Worm (Caenorhabditis elegans) whole organism, young adult: ENCODE results near the gene ckb-3.

ENCODE experiments used
- C17E4.6 ChIP-seq: fragments of 200-800 bp; sonication (Bioruptor generic); IDR thresholded peaks from 2 replicates; pipeline ENCODE4 v1.3.6; 2022; ENCODE audit warnings: missing genetic modification reagents, missing genetic modification characterization, missing compliant biosample characterization
- F57A8.1 ChIP-seq: fragments of 200-800 bp; sonication (Bioruptor generic); optimal IDR thresholded peaks from 2 replicates; lab custom pipeline; 2018; ENCODE audit warnings: mild to moderate bottlenecking, missing genetic modification characterization, moderate library complexity, missing compliant biosample characterization
- T07F8.4 ChIP-seq: sonication (generic microtip); optimal IDR thresholded peaks from 2 replicates; lab custom pipeline; 2016; ENCODE audit warnings: mild to moderate bottlenecking, missing genetic modification characterization, moderate library complexity, missing compliant biosample characterization
- T26A5.8 ChIP-seq: sonication (generic microtip); optimal IDR thresholded peaks from 2 replicates; lab custom pipeline; 2016; ENCODE audit warnings: missing genetic modification characterization, missing compliant biosample characterization
- ZK185.1 ChIP-seq: sonication (generic microtip); optimal IDR thresholded peaks from 2 replicates; lab custom pipeline; 2016; ENCODE audit warnings: mild to moderate bottlenecking, missing genetic modification characterization, missing compliant biosample characterization; ENCODE audit not compliant: poor library complexity, severe bottlenecking
- dpff-1 ChIP-seq: sonication (generic microtip); optimal IDR thresholded peaks from 2 replicates; lab custom pipeline; 2017; ENCODE audit warnings: mild to moderate bottlenecking, missing genetic modification characterization, missing compliant biosample characterization
- hmg-1.2 ChIP-seq: fragments of 200-800 bp; sonication (Bioruptor generic); IDR thresholded peaks from 2 replicates; pipeline ENCODE4 v1.3.6; 2022; ENCODE audit warnings: missing genetic modification reagents, missing genetic modification characterization, missing compliant biosample characterization
- madf-3 ChIP-seq: fragments of 200-800 bp; sonication (Bioruptor generic); IDR thresholded peaks from 2 replicates; pipeline ENCODE4 v1.3.6; 2022; ENCODE audit warnings: missing genetic modification reagents, missing genetic modification characterization, missing compliant biosample characterization
- nfyb-1 ChIP-seq: fragments of 200-800 bp; sonication (Bioruptor generic); IDR thresholded peaks from 2 replicates; pipeline ENCODE4 v1.3.6; 2022; ENCODE audit warnings: missing genetic modification reagents, missing genetic modification characterization, missing compliant biosample characterization
- nhr-179 ChIP-seq: sonication (generic microtip); optimal IDR thresholded peaks from 2 replicates; lab custom pipeline; 2016; ENCODE audit warnings: mild to moderate bottlenecking, missing genetic modification characterization, missing compliant biosample characterization
- repo-1 ChIP-seq: sonication (generic microtip); optimal IDR thresholded peaks from 2 replicates; lab custom pipeline; 2017; ENCODE audit warnings: mild to moderate bottlenecking, missing genetic modification characterization, missing compliant biosample characterization
- snpc-4 ChIP-seq, 5 experiments: fragments of 150-350 bp in 1 of 5; sonication (generic microtip) in 4 of 5; optimal IDR thresholded peaks; 2 replicates each; lab custom pipeline; 2014 to 2018; ENCODE audit warnings: missing genetic modification characterization in 5 of 5, missing biosample characterization in 3 of 5, antibody characterized with exemption in 2 of 5, mild to moderate bottlenecking in 2 of 5, missing compliant biosample characterization in 2 of 5, missing genotype in 2 of 5, moderate library complexity in 2 of 5, missing genetic modification reagents in 1 of 5
- unc-130 ChIP-seq: sonication (generic microtip); optimal IDR thresholded peaks from 2 replicates; lab custom pipeline; 2016; ENCODE audit warnings: missing genetic modification reagents, missing genetic modification characterization, missing compliant biosample characterization
- unc-62 ChIP-seq: fragments of 150-350 bp; optimal IDR thresholded peaks from 2 replicates; lab custom pipeline; 2014; ENCODE audit warnings: missing biosample characterization, missing genetic modification reagents, missing genetic modification characterization

DNA sequence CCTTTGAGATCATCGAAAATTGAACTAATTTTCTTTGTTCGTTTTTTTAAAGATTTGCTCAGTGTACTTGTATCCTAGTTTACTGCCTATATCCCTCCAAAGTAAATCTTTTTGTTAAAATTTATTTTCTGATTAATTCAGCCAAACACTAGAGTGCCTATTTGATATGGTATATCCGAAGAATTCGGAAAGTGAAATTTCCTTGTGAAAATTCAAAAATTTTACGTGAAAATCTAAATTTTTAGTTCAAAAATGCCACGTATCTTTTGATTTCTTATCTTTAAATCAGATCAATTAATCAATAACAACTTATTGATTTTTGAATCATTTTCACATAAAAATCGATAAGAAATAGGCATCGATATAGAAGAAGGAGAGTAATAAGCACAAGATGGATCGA lies 27.8 kb downstream of the ckb-3 start, which contains the start of gene R07E5.6:
- TF ChIP-seq madf-3 (GFP tag; lab: Robert Waterston, UW) (no peak), C17E4.6 (GFP tag; lab: Robert Waterston, UW) (no peak), unc-130 (GFP tag; lab: Kevin White, UChicago) (no peak), nhr-179 (tag; lab: Kevin White, UChicago) (no peak), unc-62 (GFP tag; lab: Kevin White, UChicago) (no peak), T07F8.4 (no peak), ZK185.1 (no peak), dpff-1 (no peak), snpc-4 (GFP tag; optimal IDR thresholded peaks at IDR 0.05; lab: Kevin White, UChicago) (no peak), snpc-4 (tag; optimal IDR thresholded peaks at IDR 0.05; lab: Kevin White, UChicago) (no peak), hmg-1.2 (GFP tag; lab: Robert Waterston, UW) (no peak), T26A5.8 (tag; lab: Kevin White, UChicago) (no peak), repo-1 (tag; lab: Kevin White, UChicago) (no peak), nfyb-1 (GFP tag; lab: Robert Waterston, UW) (no peak), F57A8.1 (GFP tag; lab: Kevin White, UChicago) (no peak)
